Worm (Caenorhabditis elegans) whole organism, L3 larva: ENCODE results near the gene T06A1.5.

ENCODE experiments used
- ZK546.5 ChIP-seq: sonication (generic microtip); optimal IDR thresholded peaks from 2 replicates; lab custom pipeline; 2017; ENCODE audit warnings: missing biosample characterization, missing genetic modification characterization
- aly-2 ChIP-seq: fragments of 150-350 bp; optimal IDR thresholded peaks from 2 replicates; lab custom pipeline; 2014; ENCODE audit warnings: missing biosample characterization, missing genetic modification characterization
- ama-1 ChIP-seq: fragments of 150-350 bp; optimal IDR thresholded peaks from 2 replicates; lab custom pipeline; 2018
- ceh-16 ChIP-seq: sonication (generic microtip); optimal IDR thresholded peaks from 2 replicates; lab custom pipeline; 2017; ENCODE audit warnings: missing biosample characterization, missing genetic modification characterization
- ceh-82 ChIP-seq: fragments of 150-350 bp; optimal IDR thresholded peaks from 2 replicates; lab custom pipeline; 2014; ENCODE audit warnings: missing biosample characterization, missing genetic modification characterization
- elt-1 ChIP-seq: fragments of 150-350 bp; optimal IDR thresholded peaks from 2 replicates; lab custom pipeline; 2014; ENCODE audit warnings: missing biosample characterization, missing genetic modification characterization
- elt-2 ChIP-seq: sonication (generic microtip); optimal IDR thresholded peaks from 2 replicates; lab custom pipeline; 2016; ENCODE audit warnings: missing genetic modification reagents, mild to moderate bottlenecking, missing genetic modification characterization, missing compliant biosample characterization
- eor-1 ChIP-seq, 2 experiments: fragments of 150-350 bp; optimal IDR thresholded peaks; 2 replicates each; lab custom pipeline; 2014 to 2018; ENCODE audit warnings: missing biosample characterization in 2 of 2, missing genetic modification characterization in 2 of 2
- fkh-10 ChIP-seq: sonication (generic microtip); optimal IDR thresholded peaks from 2 replicates; lab custom pipeline; 2017; ENCODE audit warnings: missing biosample characterization, missing genetic modification reagents, missing genetic modification characterization
- fos-1 ChIP-seq: fragments of 150-350 bp; optimal IDR thresholded peaks from 2 replicates; lab custom pipeline; 2014; ENCODE audit warnings: missing biosample characterization, missing genetic modification characterization
- hmg-11 ChIP-seq: sonication (generic microtip); optimal IDR thresholded peaks from 2 replicates; lab custom pipeline; 2016; ENCODE audit warnings: missing genetic modification characterization, missing compliant biosample characterization
- lin-39 ChIP-seq: fragments of 150-350 bp; optimal IDR thresholded peaks from 2 replicates; lab custom pipeline; 2018; ENCODE audit warnings: missing biosample characterization, missing genetic modification reagents, missing genetic modification characterization
- mdl-1 ChIP-seq: fragments of 150-350 bp; optimal IDR thresholded peaks from 2 replicates; lab custom pipeline; 2014; ENCODE audit warnings: missing biosample characterization, missing genetic modification characterization
- mml-1 ChIP-seq: fragments of 150-350 bp; sonication (generic microtip); optimal IDR thresholded peaks from 3 replicates; lab custom pipeline; 2014; ENCODE audit warnings: missing biosample characterization, missing genetic modification characterization
- nfya-1 ChIP-seq: sonication (generic microtip); optimal IDR thresholded peaks from 2 replicates; lab custom pipeline; 2017; ENCODE audit warnings: missing genetic modification characterization, mild to moderate bottlenecking, missing compliant biosample characterization, antibody characterized with exemption, moderate library complexity; ENCODE audit not compliant: insufficient read depth
- nhr-23 ChIP-seq: fragments of 150-350 bp; optimal IDR thresholded peaks from 2 replicates; lab custom pipeline; 2014; ENCODE audit warnings: missing biosample characterization, missing genetic modification reagents, missing genetic modification characterization
- nhr-28 ChIP-seq: fragments of 150-350 bp; optimal IDR thresholded peaks from 2 replicates; lab custom pipeline; 2014; ENCODE audit warnings: missing biosample characterization, missing genetic modification characterization
- nhr-43 ChIP-seq: sonication (generic microtip); optimal IDR thresholded peaks from 2 replicates; lab custom pipeline; 2016; ENCODE audit warnings: mild to moderate bottlenecking, missing genetic modification characterization, missing compliant biosample characterization; ENCODE audit not compliant: poor library complexity, severe bottlenecking
- nhr-67 ChIP-seq: fragments of 150-350 bp; optimal IDR thresholded peaks from 2 replicates; lab custom pipeline; 2014; ENCODE audit warnings: missing biosample characterization, missing genetic modification characterization
- nhr-76 ChIP-seq: fragments of 150-350 bp; sonication (generic microtip); optimal IDR thresholded peaks from 5 replicates; lab custom pipeline; 2014; ENCODE audit warnings: missing biosample characterization, missing genetic modification characterization
- nhr-77 ChIP-seq: fragments of 150-350 bp; optimal IDR thresholded peaks from 2 replicates; lab custom pipeline; 2014; ENCODE audit warnings: missing biosample characterization, missing genetic modification characterization
- pha-4 ChIP-seq: fragments of 150-350 bp; optimal IDR thresholded peaks from 2 replicates; lab custom pipeline; 2014; ENCODE audit warnings: missing biosample characterization, missing genetic modification reagents, missing genetic modification characterization
- pqm-1 ChIP-seq: fragments of 150-350 bp; optimal IDR thresholded peaks from 2 replicates; lab custom pipeline; 2017; ENCODE audit warnings: missing biosample characterization, missing genetic modification characterization, inconsistent platforms
- sea-2 ChIP-seq: fragments of 150-350 bp; sonication (generic microtip); optimal IDR thresholded peaks from 4 replicates; lab custom pipeline; 2014; ENCODE audit warnings: missing biosample characterization, missing genetic modification reagents, missing genetic modification characterization
- skn-1 ChIP-seq: fragments of 150-350 bp; optimal IDR thresholded peaks from 2 replicates; lab custom pipeline; 2014; ENCODE audit warnings: missing biosample characterization, missing genetic modification characterization
- snpc-4 ChIP-seq: fragments of 150-350 bp; optimal IDR thresholded peaks from 2 replicates; lab custom pipeline; 2014; ENCODE audit warnings: missing biosample characterization, missing genetic modification characterization
- unc-39 ChIP-seq: sonication (generic microtip); optimal IDR thresholded peaks from 4 replicates; lab custom pipeline; 2017; ENCODE audit warnings: missing biosample characterization, missing genetic modification characterization
- unc-62 ChIP-seq: fragments of 150-350 bp; sonication (generic microtip); optimal IDR thresholded peaks from 4 replicates; lab custom pipeline; 2014; ENCODE audit warnings: missing biosample characterization, missing genetic modification reagents, missing genetic modification characterization
- ztf-11 ChIP-seq: fragments of 150-350 bp; optimal IDR thresholded peaks from 2 replicates; lab custom pipeline; 2014; ENCODE audit warnings: missing biosample characterization, missing genetic modification characterization
- ztf-4 ChIP-seq: fragments of 150-350 bp; optimal IDR thresholded peaks from 2 replicates; lab custom pipeline; 2014; ENCODE audit warnings: missing biosample characterization, missing genetic modification characterization

Gene T06A1.5

DNA sequence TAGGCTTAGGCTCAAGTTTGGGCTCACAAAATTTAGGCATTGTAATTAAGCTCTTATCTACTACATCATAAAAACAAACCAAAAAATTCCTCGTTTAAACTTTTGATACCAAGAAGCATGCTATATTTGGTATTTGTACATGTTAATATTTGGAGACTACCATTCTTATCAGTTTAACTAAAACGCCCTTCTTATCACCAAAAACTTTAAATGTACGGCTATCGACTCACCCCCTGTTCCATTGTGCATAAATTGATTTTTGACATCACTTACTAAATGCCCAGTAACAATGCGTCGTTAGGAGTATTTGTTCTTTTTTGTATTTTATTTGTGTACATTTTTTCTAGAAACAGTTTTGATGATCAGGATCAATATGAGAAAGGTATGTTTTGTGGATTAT lies at the start of gene T06A1.5:
T06A1.5 (plus strand) TSS at position 209 of the 400 bp plus-strand sequence.
- TF ChIP-seq skn-1 (tag; lab: Kevin White, UChicago) (no peak), ztf-4 (no peak), nhr-43 (tag; lab: Kevin White, UChicago) (no peak), elt-2 (tag; lab: Kevin White, UChicago) (peak; percentile 87), aly-2 (tag; lab: Kevin White, UChicago) (no peak), ceh-82 (tag; lab: Kevin White, UChicago) (no peak), nhr-28 (tag; lab: Kevin White, UChicago) (no peak), sea-2 (no peak), fkh-10 (GFP tag; lab: Kevin White, UChicago) (no peak), lin-39 (tag; lab: Kevin White, UChicago) (no peak), pqm-1 (tag; lab: Kevin White, UChicago) (peak; percentile 89)

DNA sequence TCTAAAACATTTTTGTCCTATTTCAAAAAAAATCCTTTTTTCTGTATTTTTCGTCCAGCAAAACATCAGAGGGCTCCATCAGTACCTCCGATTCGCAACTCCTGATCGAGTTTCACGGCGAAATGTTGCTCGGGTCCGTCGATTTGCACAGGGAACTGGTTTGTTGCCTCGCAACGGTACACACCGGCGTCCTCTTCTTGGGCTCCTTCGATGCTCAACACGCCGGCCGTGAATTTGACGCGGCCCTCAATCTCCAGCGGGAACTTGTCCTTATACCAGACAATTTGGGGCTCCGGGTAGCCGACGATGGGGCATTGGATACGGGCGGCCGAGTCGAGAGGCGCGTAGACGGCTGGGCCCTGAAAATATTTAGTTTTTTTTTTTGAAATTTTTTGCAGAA lies 49.0 kb upstream of the T06A1.5 start:
- TF ChIP-seq unc-39 (tag; lab: Kevin White, UChicago) (no peak), sea-2 (no peak), snpc-4 (tag; lab: Kevin White, UChicago) (no peak), nhr-76 (tag; lab: Kevin White, UChicago) (no peak), nhr-43 (tag; lab: Kevin White, UChicago) (no peak), ZK546.5 (tag; lab: Kevin White, UChicago) (no peak), ama-1 (lab: Kevin White, UChicago) (no peak), hmg-11 (tag; lab: Kevin White, UChicago) (no peak), ztf-11 (no peak), mml-1 (tag; lab: Kevin White, UChicago) (no peak), lin-39 (tag; lab: Kevin White, UChicago) (no peak)

DNA sequence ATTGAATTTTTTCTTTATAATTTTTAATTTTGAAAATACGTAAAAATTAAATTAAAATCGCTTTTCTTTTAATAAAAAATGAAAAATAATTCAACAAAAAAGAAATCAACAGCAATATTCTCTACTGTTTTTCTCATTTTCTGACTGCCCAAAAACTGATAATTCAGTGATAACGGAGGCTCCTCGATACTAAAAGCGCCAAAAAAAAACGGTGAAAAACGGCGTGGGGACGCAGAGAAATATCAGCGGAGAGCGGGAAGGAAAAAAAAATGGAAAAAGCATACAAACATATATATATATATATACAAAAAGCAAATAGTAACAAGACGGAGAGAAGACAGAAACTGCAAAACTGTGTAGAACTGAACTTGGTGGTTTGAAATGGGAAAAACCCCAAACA lies 43.9 kb upstream of the T06A1.5 start:
- TF ChIP-seq aly-2 (tag; lab: Kevin White, UChicago) (no peak), elt-2 (tag; lab: Kevin White, UChicago) (peak; percentile 78), nhr-67 (tag; lab: Kevin White, UChicago) (no peak), pqm-1 (tag; lab: Kevin White, UChicago) (peak; percentile 51), pha-4 (tag; lab: Kevin White, UChicago) (peak; percentile 61)
- TF ChIP-seq, all 47 proteins: peak for 3

DNA sequence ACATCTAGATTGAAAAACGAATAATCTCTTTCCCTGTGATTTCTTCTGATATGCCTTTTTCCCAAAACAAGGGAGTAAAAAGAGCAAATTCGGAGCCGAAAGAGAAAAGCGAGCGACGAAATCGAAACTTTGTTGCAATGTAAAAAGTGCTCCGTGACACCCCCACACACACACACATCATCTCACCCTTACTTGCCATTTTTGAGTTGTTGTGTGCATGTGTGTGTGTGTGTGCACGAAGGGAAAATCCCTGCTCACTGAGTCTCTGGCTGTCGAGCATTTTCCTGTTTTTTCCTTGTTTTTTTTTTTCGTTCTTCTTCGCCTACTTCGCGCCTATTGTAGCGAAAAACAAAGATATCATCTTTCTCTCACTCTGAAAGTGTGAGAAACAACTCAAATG lies 40.0 kb upstream of the T06A1.5 start:
- TF ChIP-seq nfya-1 (tag; lab: Kevin White, UChicago) (peak; percentile 7), hmg-11 (tag; lab: Kevin White, UChicago) (peak; percentile 16), nhr-77 (tag; lab: Kevin White, UChicago) (no peak), lin-39 (tag; lab: Kevin White, UChicago) (peak; percentile 39)

DNA sequence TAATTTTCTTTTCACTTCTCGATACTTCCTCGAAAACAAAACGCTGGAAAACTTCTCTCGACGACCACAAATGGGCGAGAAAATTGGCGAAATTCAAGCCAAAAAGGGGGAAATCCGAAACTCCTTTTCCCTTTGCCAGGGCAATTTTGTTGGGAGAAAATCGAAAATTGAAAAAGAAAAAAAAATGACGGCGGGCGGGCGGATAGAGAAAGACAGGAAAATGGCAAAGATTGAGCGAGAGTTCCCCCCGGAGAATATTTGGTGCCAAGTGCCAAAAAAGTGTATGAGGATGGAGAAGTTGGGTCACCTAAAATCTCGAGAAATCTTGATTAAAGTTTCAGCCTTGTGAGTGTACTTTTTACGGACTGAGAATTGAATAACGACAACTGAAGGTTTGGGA lies 38.7 kb upstream of the T06A1.5 start:
- no peak for TF ChIP-seq lin-39 (tag; lab: Kevin White, UChicago)
- TF ChIP-seq unc-62 (GFP tag; lab: Kevin White, UChicago) = no peak
- no peak for TF ChIP-seq pqm-1 (tag; lab: Kevin White, UChicago)
- no peak for TF ChIP-seq snpc-4 (tag; lab: Kevin White, UChicago)

DNA sequence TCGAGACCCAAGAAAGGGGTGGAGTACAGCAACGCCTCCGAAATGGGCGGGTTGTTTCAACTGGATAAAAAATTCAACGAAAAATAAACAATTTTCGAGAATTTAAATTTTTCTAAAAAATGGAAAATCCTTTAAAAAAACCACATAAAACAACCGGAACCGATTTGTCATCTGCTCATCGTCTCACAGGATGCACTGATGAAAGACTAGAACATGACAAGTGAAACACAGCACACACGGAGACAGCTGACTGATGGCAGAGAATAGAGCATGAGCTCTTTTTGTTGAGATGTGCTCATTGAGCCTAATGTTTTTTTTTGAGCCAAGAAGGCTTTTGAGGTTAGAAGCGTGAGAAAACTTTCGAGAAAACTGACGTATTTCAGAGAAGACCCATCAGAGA lies 37.0 kb upstream of the T06A1.5 start:
- TF ChIP-seq ceh-16 (no peak), lin-39 (tag; lab: Kevin White, UChicago) (peak; percentile 76), ceh-82 (tag; lab: Kevin White, UChicago) (no peak), fos-1 (no peak), nhr-23 (tag; lab: Kevin White, UChicago) (no peak), eor-1 (tag; optimal IDR thresholded peaks at IDR 0.05; lab: Kevin White, UChicago) (no peak), unc-62 (GFP tag; lab: Kevin White, UChicago) (peak; percentile 9), snpc-4 (tag; lab: Kevin White, UChicago) (no peak), mdl-1 (no peak), pqm-1 (tag; lab: Kevin White, UChicago) (no peak), elt-1 (tag; lab: Kevin White, UChicago) (no peak)
